Fruit fly (Drosophila melanogaster) whole organism, wandering third instar larva: Measurements from ENCODE around the gene RpS28b.

Source experiments
- Abd-B ChIP-seq: fragments of >200 bp; optimal IDR thresholded peaks from 2 replicates; lab custom pipeline; 2017; ENCODE audit warnings: missing biosample characterization, missing genetic modification characterization
- CG32264 ChIP-seq: fragments of 200-800 bp; sonication (Bioruptor generic); optimal IDR thresholded peaks from 2 replicates; lab custom pipeline; 2016; ENCODE audit warnings: missing biosample characterization, missing genetic modification characterization
- CG9705 ChIP-seq: fragments of 200-800 bp; sonication (Bioruptor generic); optimal IDR thresholded peaks from 2 replicates; lab custom pipeline; 2018; ENCODE audit warnings: missing biosample characterization, mild to moderate bottlenecking, missing genetic modification characterization
- CrebA ChIP-seq: fragments of 200-800 bp; sonication (Bioruptor generic); optimal IDR thresholded peaks from 2 replicates; lab custom pipeline; 2016; ENCODE audit warnings: missing biosample characterization, mild to moderate bottlenecking, missing genetic modification characterization, borderline replicate concordance
- Dfd ChIP-seq: fragments of >200 bp; optimal IDR thresholded peaks from 2 replicates; lab custom pipeline; 2017; ENCODE audit warnings: missing biosample characterization, missing genetic modification characterization
- Dif ChIP-seq: fragments of 200-275, 200-300 bp; sonication (Bioruptor generic); optimal IDR thresholded peaks from 2 replicates; lab custom pipeline; 2018; ENCODE audit warnings: missing biosample characterization, missing genetic modification characterization; ENCODE audit not compliant: partially characterized antibody
- GATAd ChIP-seq: sonication (Bioruptor generic); optimal IDR thresholded peaks from 2 replicates; lab custom pipeline; 2016; ENCODE audit warnings: missing biosample characterization, missing genetic modification characterization
- Hnf4 ChIP-seq: fragments of 200-800 bp; sonication (Bioruptor generic); optimal IDR thresholded peaks from 2 replicates; lab custom pipeline; 2016; ENCODE audit warnings: missing biosample characterization, mild to moderate bottlenecking, missing genetic modification characterization
- Hr78 ChIP-seq: fragments of >200 bp; optimal IDR thresholded peaks from 2 replicates; lab custom pipeline; 2017; ENCODE audit warnings: missing biosample characterization, missing genetic modification characterization
- Hr83 ChIP-seq: fragments of 200-300 bp; sonication (Bioruptor generic); optimal IDR thresholded peaks from 2 replicates; lab custom pipeline; 2016; ENCODE audit warnings: missing biosample characterization, mild to moderate bottlenecking, missing genetic modification characterization, moderate library complexity; ENCODE audit not compliant: poor library complexity, severe bottlenecking
- Jra ChIP-seq: sonication (Bioruptor generic); optimal IDR thresholded peaks from 2 replicates; lab custom pipeline; 2016; ENCODE audit warnings: missing biosample characterization, missing genetic modification characterization
- Mio ChIP-seq: sonication (Bioruptor generic); optimal IDR thresholded peaks from 2 replicates; lab custom pipeline; 2016; ENCODE audit warnings: missing biosample characterization, missing genetic modification characterization
- Myc ChIP-seq: fragments of >200 bp; optimal IDR thresholded peaks from 2 replicates; lab custom pipeline; 2017
- N ChIP-seq: fragments of >200 bp; optimal IDR thresholded peaks from 2 replicates; lab custom pipeline; 2018; ENCODE audit warnings: missing biosample characterization, missing external identifiers, missing genetic modification characterization
- OdsH ChIP-seq: fragments of 200-800 bp; sonication (Bioruptor generic); optimal IDR thresholded peaks from 2 replicates; lab custom pipeline; 2016; ENCODE audit warnings: missing biosample characterization, mild to moderate bottlenecking, missing genetic modification characterization
- Rel ChIP-seq, 2 experiments: fragments of 200-800 bp; sonication (Bioruptor generic) in 1 of 2; optimal IDR thresholded peaks; 2 replicates in 1 of 2; 3 replicates in 1 of 2; lab custom pipeline; 2016 to 2019; ENCODE audit warnings: mild to moderate bottlenecking in 2 of 2, missing biosample characterization in 2 of 2, missing genetic modification characterization in 2 of 2, moderate library complexity in 1 of 2
- Sp1 ChIP-seq: fragments of 200-800 bp; sonication (Bioruptor generic); optimal IDR thresholded peaks from 3 replicates; lab custom pipeline; 2019; ENCODE audit warnings: missing biosample characterization, mild to moderate bottlenecking, missing genetic modification characterization, moderate library complexity
- Vsx2 ChIP-seq: fragments of 200-300, 225-300 bp; sonication (Bioruptor generic); optimal IDR thresholded peaks from 2 replicates; lab custom pipeline; 2018; ENCODE audit warnings: missing biosample characterization, missing genetic modification characterization; ENCODE audit not compliant: partially characterized antibody
- br ChIP-seq: fragments of 200-800 bp; sonication (Bioruptor generic); optimal IDR thresholded peaks from 2 replicates; lab custom pipeline; 2016; ENCODE audit warnings: missing biosample characterization, missing genetic modification characterization
- brk ChIP-seq: fragments of 200-800 bp; sonication (Bioruptor generic); optimal IDR thresholded peaks from 2 replicates; lab custom pipeline; 2016; ENCODE audit warnings: missing biosample characterization, mild to moderate bottlenecking, missing genetic modification characterization
- dl ChIP-seq, 2 experiments: fragments of 175-275, 200-275 bp in 1 of 2; fragments of 200-275 bp in 1 of 2; sonication (Bioruptor generic); optimal IDR thresholded peaks; lab custom pipeline; 2018; ENCODE audit warnings: mild to moderate bottlenecking in 2 of 2, missing biosample characterization in 2 of 2, missing genetic modification characterization in 2 of 2, moderate library complexity in 2 of 2; ENCODE audit not compliant: partially characterized antibody in 2 of 2, insufficient read depth in 1 of 2
- dmrt93B ChIP-seq: fragments of 200-800 bp; sonication (Bioruptor generic); optimal IDR thresholded peaks from 2 replicates; lab custom pipeline; 2018; ENCODE audit warnings: missing biosample characterization, mild to moderate bottlenecking, missing genetic modification characterization
- dsf ChIP-seq: sonication (Bioruptor generic); optimal IDR thresholded peaks from 2 replicates; lab custom pipeline; 2016; ENCODE audit warnings: missing biosample characterization, missing genetic modification characterization, borderline replicate concordance
- ey ChIP-seq: fragments of 200-800 bp; sonication (Bioruptor generic); optimal IDR thresholded peaks from 2 replicates; lab custom pipeline; 2016; ENCODE audit warnings: missing biosample characterization, missing genetic modification characterization
- foxo ChIP-seq, 2 experiments: fragments of 200-800 bp; sonication (Bioruptor generic); optimal IDR thresholded peaks; 2 replicates in 1 of 2; 3 replicates in 1 of 2; lab custom pipeline; 2016 to 2017; ENCODE audit warnings: missing biosample characterization in 2 of 2, missing genetic modification characterization in 2 of 2
- fru ChIP-seq: fragments of 200-800 bp; sonication (Bioruptor generic); optimal IDR thresholded peaks from 3 replicates; lab custom pipeline; 2016; ENCODE audit warnings: missing biosample characterization, mild to moderate bottlenecking, missing genetic modification characterization
- h ChIP-seq: fragments of 200-800 bp; sonication (Bioruptor generic); optimal IDR thresholded peaks from 3 replicates; lab custom pipeline; 2016; ENCODE audit warnings: missing biosample characterization, mild to moderate bottlenecking, missing genetic modification characterization
- jim ChIP-seq: fragments of 175-275, 200-325 bp; sonication (Bioruptor generic); optimal IDR thresholded peaks from 2 replicates; lab custom pipeline; 2016; ENCODE audit warnings: missing biosample characterization, mild to moderate bottlenecking, missing genetic modification characterization
- lola ChIP-seq: fragments of >200 bp; optimal IDR thresholded peaks from 2 replicates; lab custom pipeline; 2017; ENCODE audit warnings: missing biosample characterization, missing genetic modification characterization
- pan ChIP-seq: fragments of >200 bp; optimal IDR thresholded peaks from 2 replicates; lab custom pipeline; 2017
- psq ChIP-seq: fragments of 200-800 bp; sonication (Bioruptor generic); optimal IDR thresholded peaks from 3 replicates; lab custom pipeline; 2017; ENCODE audit warnings: missing biosample characterization, mild to moderate bottlenecking, missing genetic modification characterization, moderate library complexity
- rgr ChIP-seq: fragments of 200-800 bp; sonication (Bioruptor generic); optimal IDR thresholded peaks from 3 replicates; lab custom pipeline; 2016; ENCODE audit warnings: missing biosample characterization, mild to moderate bottlenecking, missing genetic modification characterization
- sage ChIP-seq: fragments of 200-800 bp; sonication (Bioruptor generic); optimal IDR thresholded peaks from 2 replicates; lab custom pipeline; 2016; ENCODE audit warnings: missing biosample characterization, mild to moderate bottlenecking, missing genetic modification characterization
- tai ChIP-seq: sonication (Bioruptor generic); optimal IDR thresholded peaks from 2 replicates; lab custom pipeline; 2016; ENCODE audit warnings: missing biosample characterization, missing genetic modification characterization

Gene RpS28b

DNA sequence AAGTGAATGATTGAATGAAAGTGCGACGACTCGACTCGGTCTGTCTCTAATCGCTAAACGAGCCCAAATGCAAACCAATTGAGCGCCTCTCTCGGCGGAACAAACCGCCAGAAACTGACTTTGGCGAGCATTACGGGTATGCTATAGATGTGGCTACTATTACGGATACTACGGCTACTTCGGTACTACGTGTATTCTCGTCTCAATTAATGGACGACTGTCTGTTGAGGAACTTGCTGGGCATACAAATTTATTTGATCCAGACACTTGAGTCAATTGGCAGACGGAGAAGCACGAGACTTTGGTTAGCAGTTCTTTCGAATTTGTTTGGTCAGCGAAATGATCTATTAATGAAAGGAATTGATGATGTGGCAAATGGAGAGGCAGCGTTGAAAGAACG, 40.0 kb downstream of the RpS28b start:
- TF ChIP-seq jim = no peak
- TF ChIP-seq Hr78 (GFP tag; lab: Kevin White, UChicago) = no peak
- no peak for TF ChIP-seq dsf (GFP tag; lab: Kevin White, UChicago)
- TF ChIP-seq Sp1 (GFP tag; lab: Kevin White, UChicago) = no peak
- TF ChIP-seq psq (GFP tag; lab: Kevin White, UChicago) = no peak
- no peak for TF ChIP-seq Vsx2 (GFP tag; lab: Kevin White, UChicago)
- no peak for TF ChIP-seq Myc (lab: Kevin White, UChicago)
- TF ChIP-seq brk (GFP tag; lab: Kevin White, UChicago) = no peak
- no peak for TF ChIP-seq N (GFP tag; lab: Kevin White, UChicago)
- TF ChIP-seq CG32264 (GFP tag; lab: Kevin White, UChicago) = no peak
- TF ChIP-seq tai (GFP tag; lab: Kevin White, UChicago) = no peak
- no peak for TF ChIP-seq Mio (GFP tag; lab: Kevin White, UChicago)

dm6 chrX:9595312-9595931, 41.0 kb downstream of the RpS28b start:
- TF ChIP-seq psq (GFP tag; lab: Kevin White, UChicago) (no peak), lola (GFP tag; lab: Kevin White, UChicago) (no peak), Hnf4 (no peak), br (GFP tag; lab: Kevin White, UChicago) (no peak), CrebA (GFP tag; lab: Kevin White, UChicago) (no peak), Jra (GFP tag; lab: Kevin White, UChicago) (no peak), Dfd (GFP tag; lab: Kevin White, UChicago) (no peak), Myc (lab: Kevin White, UChicago) (no peak), CG9705 (GFP tag; lab: Kevin White, UChicago) (no peak), tai (GFP tag; lab: Kevin White, UChicago) (no peak), sage (GFP tag; lab: Kevin White, UChicago) (no peak), dl (GFP tag; optimal IDR thresholded peaks at IDR 0.05; lab: Kevin White, UChicago; ENCODE audit: insufficient read depth in 1 of 2, partially characterized antibody in 2 of 2) (no peak), Abd-B (GFP tag; lab: Kevin White, UChicago) (no peak), Hr83 (GFP tag; lab: Kevin White, UChicago) (no peak), N (GFP tag; lab: Kevin White, UChicago) (no peak)

DNA sequence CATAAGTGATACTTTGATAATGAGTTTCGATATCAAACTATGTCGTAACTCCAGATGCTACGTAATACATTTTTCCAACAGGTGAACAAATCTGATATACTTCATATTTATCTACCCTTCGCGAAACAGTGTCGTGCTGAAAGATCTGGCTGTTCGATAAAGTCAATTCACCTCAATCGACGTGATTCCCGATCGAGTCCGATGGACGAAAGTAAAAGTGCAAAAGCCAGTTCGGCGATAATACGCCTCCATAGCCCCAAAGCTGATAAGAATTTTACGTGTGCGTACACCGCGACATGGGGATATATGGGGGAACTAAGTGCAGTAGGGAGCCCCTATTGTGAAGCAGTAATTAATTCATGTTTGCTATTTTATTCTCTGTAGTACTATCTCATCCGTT, 43.7 kb downstream of the RpS28b start:
- TF ChIP-seq h (GFP tag; lab: Kevin White, UChicago) (peak; percentile 21), Rel (GFP tag; optimal IDR thresholded peaks at IDR 0.05; lab: Kevin White, UChicago) (no peak), Rel (tag; optimal IDR thresholded peaks at IDR 0.05; lab: Kevin White, UChicago) (peak; percentile 89), Mio (GFP tag; lab: Kevin White, UChicago) (no peak)

DNA sequence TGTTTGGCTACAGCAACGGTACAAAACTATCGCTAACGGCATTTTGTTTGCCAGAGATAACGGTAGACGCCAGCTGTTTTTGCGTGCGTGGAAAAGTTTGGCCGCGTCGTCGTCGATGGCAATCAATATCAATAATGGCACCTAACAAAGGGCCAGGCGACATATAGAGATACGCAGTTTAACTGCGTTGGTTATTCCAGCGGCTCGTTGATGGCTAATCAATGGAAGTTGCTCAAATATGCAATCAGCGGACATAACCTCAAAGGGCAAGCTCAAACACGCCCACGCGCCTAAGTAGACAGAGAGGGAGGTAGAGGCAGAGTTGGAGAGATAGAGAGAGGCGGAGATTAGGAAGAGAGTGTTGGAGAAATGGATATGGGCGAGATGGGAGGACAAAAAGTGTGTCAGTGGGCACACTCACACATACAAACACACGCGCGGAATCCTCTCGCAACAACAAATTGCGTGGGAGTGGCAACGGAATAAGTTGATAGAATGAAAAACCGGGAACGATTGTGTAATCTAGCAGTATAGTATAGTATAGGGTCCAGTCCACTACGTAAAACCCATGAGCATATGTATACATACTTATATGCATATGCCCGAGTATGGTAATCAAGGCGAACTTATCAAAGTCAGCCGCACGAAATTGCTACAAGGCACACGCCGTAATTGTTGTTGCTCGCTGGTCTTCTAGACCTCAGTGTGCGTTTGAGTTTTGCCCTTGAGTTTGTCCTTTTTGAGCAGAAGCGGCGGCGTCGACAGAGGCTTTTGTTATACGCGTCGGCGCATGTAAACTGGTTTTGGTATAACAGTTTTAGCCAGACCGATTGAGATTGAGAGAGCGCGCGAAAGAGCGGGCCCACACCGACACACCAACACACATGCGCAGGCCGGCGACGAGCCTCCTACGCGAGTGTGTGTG, 45.0 kb downstream of the RpS28b start:
- peak; percentile 28 for TF ChIP-seq h (GFP tag; lab: Kevin White, UChicago)
- no peak for TF ChIP-seq Rel (GFP tag; optimal IDR thresholded peaks at IDR 0.05; lab: Kevin White, UChicago)
- TF ChIP-seq Rel (tag; optimal IDR thresholded peaks at IDR 0.05; lab: Kevin White, UChicago) = peak; percentile 2
- no peak for TF ChIP-seq Hr78 (GFP tag; lab: Kevin White, UChicago)
- peak; percentile 55 for TF ChIP-seq Dif
- no peak for TF ChIP-seq Hr83 (GFP tag; lab: Kevin White, UChicago)

dm6 chrX:9600083-9600817, 45.8 kb downstream of the RpS28b start:
- no peak for TF ChIP-seq lola (GFP tag; lab: Kevin White, UChicago)
- no peak for TF ChIP-seq Hr83 (GFP tag; lab: Kevin White, UChicago)
- TF ChIP-seq brk (GFP tag; lab: Kevin White, UChicago) = no peak
- TF ChIP-seq tai (GFP tag; lab: Kevin White, UChicago) = no peak
- no peak for TF ChIP-seq dmrt93B (GFP tag; lab: Kevin White, UChicago)
- peak; percentile 77 for TF ChIP-seq fru (GFP tag; lab: Kevin White, UChicago)
- TF ChIP-seq pan (lab: Kevin White, UChicago) = no peak
- peak in 1 of 2 experiments; percentile 75 for TF ChIP-seq foxo (GFP tag; optimal IDR thresholded peaks at IDR 0.05; lab: Kevin White, UChicago)
- TF ChIP-seq h (GFP tag; lab: Kevin White, UChicago) = peak; percentile 70
- peak; percentile 59 for TF ChIP-seq OdsH
- TF ChIP-seq rgr (GFP tag; lab: Kevin White, UChicago) = peak; percentile 60
- TF ChIP-seq psq (GFP tag; lab: Kevin White, UChicago) = peak; percentile 34
- no peak for TF ChIP-seq Rel (GFP tag; optimal IDR thresholded peaks at IDR 0.05; lab: Kevin White, UChicago)
- no peak for TF ChIP-seq Rel (tag; optimal IDR thresholded peaks at IDR 0.05; lab: Kevin White, UChicago)
- no peak for TF ChIP-seq Hnf4
- TF ChIP-seq Jra (GFP tag; lab: Kevin White, UChicago) = peak; percentile 42
- TF ChIP-seq CrebA (GFP tag; lab: Kevin White, UChicago) = no peak
- peak; percentile 50 for TF ChIP-seq Sp1 (GFP tag; lab: Kevin White, UChicago)
- no peak for TF ChIP-seq GATAd (GFP tag; lab: Kevin White, UChicago)
- TF ChIP-seq sage (GFP tag; lab: Kevin White, UChicago) = no peak
- peak; percentile 67 for TF ChIP-seq ey (GFP tag; lab: Kevin White, UChicago)
